Worm (Caenorhabditis elegans) whole organism, midembryonic: Measurements from ENCODE around the gene ZK899.5.
"Not testable (repeated sequence)": the region's sequence is repeated elsewhere in the genome, so short reads cannot be mapped to it uniquely, and the experiment has no call there.

Experiments
- T22C8.4 ChIP-seq: fragments of 200-800 bp; sonication (Bioruptor generic); IDR thresholded peaks from 2 replicates; pipeline ENCODE4 v1.3.6; 2022; ENCODE audit warnings: missing genetic modification characterization, missing compliant biosample characterization
- cog-1 ChIP-seq: sonication (generic microtip); optimal IDR thresholded peaks from 2 replicates; lab custom pipeline; 2016; ENCODE audit warnings: missing genetic modification characterization, missing compliant biosample characterization
- flt-1 ChIP-seq: fragments of 200-800 bp; sonication (Bioruptor generic); IDR thresholded peaks from 2 replicates; pipeline ENCODE4 v1.3.6; 2022; ENCODE audit warnings: missing genetic modification characterization, missing compliant biosample characterization
- klf-2 ChIP-seq: fragments of 200-800 bp; sonication (Bioruptor generic); conservative IDR thresholded peaks from 2 replicates; pipeline ENCODE4 v1.3.6; 2022; ENCODE audit warnings: missing genetic modification reagents, missing genetic modification characterization, missing compliant biosample characterization
- med-1 ChIP-seq: sonication (generic microtip); optimal IDR thresholded peaks from 2 replicates; lab custom pipeline; 2017; ENCODE audit warnings: missing genetic modification characterization, mild to moderate bottlenecking, missing compliant biosample characterization, antibody characterized with exemption, missing genetic modification reagents; ENCODE audit not compliant: insufficient read depth
- ref-1 ChIP-seq: fragments of 200-800 bp; sonication (Bioruptor generic); conservative IDR thresholded peaks from 2 replicates; pipeline ENCODE4 v1.3.6; 2022; ENCODE audit warnings: missing genetic modification reagents, missing genetic modification characterization, missing compliant biosample characterization
- tab-1 ChIP-seq: fragments of 200-800 bp; sonication (Bioruptor generic); IDR thresholded peaks from 2 replicates; pipeline ENCODE4 v1.3.6; 2022; ENCODE audit warnings: missing genetic modification characterization, missing compliant biosample characterization
- ztf-23 ChIP-seq: fragments of 200-800 bp; sonication (Bioruptor generic); IDR thresholded peaks from 2 replicates; pipeline ENCODE4 v1.3.6; 2022; ENCODE audit warnings: missing genetic modification reagents, missing genetic modification characterization, missing compliant biosample characterization
- ztf-29 ChIP-seq: fragments of 200-800 bp; sonication (Bioruptor generic); IDR thresholded peaks from 2 replicates; pipeline ENCODE4 v1.3.6; 2022; ENCODE audit warnings: missing genetic modification reagents, missing genetic modification characterization, missing compliant biosample characterization

ZK899.5 gene

ce11 chrX:9460834-9461233 is at the start of gene ZK899.5:
Gene ZK899.5, minus strand, starts transcription at chrX:9460934.
- TF ChIP-seq cog-1 (tag; lab: Kevin White, UChicago); med-1; ztf-29: not testable (repeated sequence)

ce11 chrX:9510448-9510847 is 49.7 kb upstream of the ZK899.5 start:
- TF ChIP-seq cog-1 (tag; lab: Kevin White, UChicago) (no peak), ztf-29 (no peak), flt-1 (GFP tag; lab: Robert Waterston, UW) (no peak), T22C8.4 (GFP tag; lab: Robert Waterston, UW) (no peak), tab-1 (GFP tag; lab: Robert Waterston, UW) (no peak), med-1 (no peak), ref-1 (GFP tag; lab: Robert Waterston, UW) (no peak), ztf-23 (GFP tag; lab: Robert Waterston, UW) (no peak), klf-2 (GFP tag; lab: Robert Waterston, UW) (no peak)

ce11 chrX:9509922-9510321 is 49.2 kb upstream of the ZK899.5 start:
- TF ChIP-seq ref-1 (GFP tag; lab: Robert Waterston, UW): no peak
- TF ChIP-seq tab-1 (GFP tag; lab: Robert Waterston, UW): no peak
- TF ChIP-seq T22C8.4 (GFP tag; lab: Robert Waterston, UW): no peak
- TF ChIP-seq cog-1 (tag; lab: Kevin White, UChicago): no peak
- no peak for TF ChIP-seq klf-2 (GFP tag; lab: Robert Waterston, UW)
- TF ChIP-seq flt-1 (GFP tag; lab: Robert Waterston, UW): no peak
- TF ChIP-seq ztf-29: no peak
- no peak for TF ChIP-seq ztf-23 (GFP tag; lab: Robert Waterston, UW)
- no peak for TF ChIP-seq med-1

ce11 chrX:9509516-9509915 is 48.8 kb upstream of the ZK899.5 start:
- TF ChIP-seq ztf-29 (no peak), ztf-23 (GFP tag; lab: Robert Waterston, UW) (no peak), cog-1 (tag; lab: Kevin White, UChicago) (no peak), ref-1 (GFP tag; lab: Robert Waterston, UW) (no peak), med-1 (no peak), tab-1 (GFP tag; lab: Robert Waterston, UW) (no peak), flt-1 (GFP tag; lab: Robert Waterston, UW) (no peak), klf-2 (GFP tag; lab: Robert Waterston, UW) (no peak), T22C8.4 (GFP tag; lab: Robert Waterston, UW) (no peak)

- no peak for TF ChIP-seq cog-1 (tag; lab: Kevin White, UChicago)
- TF ChIP-seq T22C8.4 (GFP tag; lab: Robert Waterston, UW): no peak
- no peak for TF ChIP-seq med-1
- TF ChIP-seq klf-2 (GFP tag; lab: Robert Waterston, UW): no peak
- no peak for TF ChIP-seq flt-1 (GFP tag; lab: Robert Waterston, UW)
- TF ChIP-seq ztf-29: no peak
- no peak for TF ChIP-seq ztf-23 (GFP tag; lab: Robert Waterston, UW)
- no peak for TF ChIP-seq tab-1 (GFP tag; lab: Robert Waterston, UW)
- no peak for TF ChIP-seq ref-1 (GFP tag; lab: Robert Waterston, UW)
These were observed 47.8 kb upstream of the ZK899.5 start for ce11 chrX:9508426-9509010.

- TF ChIP-seq flt-1 (GFP tag; lab: Robert Waterston, UW) (no peak), ztf-23 (GFP tag; lab: Robert Waterston, UW) (0 out of 2 replicates have a peak, but pooled peaks have one; percentile 61)
These were observed 45.6 kb upstream of the ZK899.5 start for ce11 chrX:9506341-9506740.

- TF ChIP-seq tab-1 (GFP tag; lab: Robert Waterston, UW) (no peak), T22C8.4 (GFP tag; lab: Robert Waterston, UW) (0 out of 2 replicates have a peak, but pooled peaks have one; percentile 47)
These were observed 44.2 kb upstream of the ZK899.5 start for ce11 chrX:9504911-9505397.

ce11 chrX:9504221-9504620 is 43.5 kb upstream of the ZK899.5 start:
- TF ChIP-seq med-1 (no peak), ref-1 (GFP tag; lab: Robert Waterston, UW) (no peak), ztf-29 (no peak), T22C8.4 (GFP tag; lab: Robert Waterston, UW) (no peak)

ce11 chrX:9499355-9499754 is 38.6 kb upstream of the ZK899.5 start:
- TF ChIP-seq med-1: no peak
- no peak for TF ChIP-seq T22C8.4 (GFP tag; lab: Robert Waterston, UW)
- TF ChIP-seq ref-1 (GFP tag; lab: Robert Waterston, UW): no peak
- no peak for TF ChIP-seq ztf-23 (GFP tag; lab: Robert Waterston, UW)
- no peak for TF ChIP-seq tab-1 (GFP tag; lab: Robert Waterston, UW)
- TF ChIP-seq ztf-29: no peak
- no peak for TF ChIP-seq flt-1 (GFP tag; lab: Robert Waterston, UW)
- TF ChIP-seq cog-1 (tag; lab: Kevin White, UChicago): no peak
- no peak for TF ChIP-seq klf-2 (GFP tag; lab: Robert Waterston, UW)

- TF ChIP-seq flt-1 (GFP tag; lab: Robert Waterston, UW) (no peak), ztf-29 (peak; percentile 86), tab-1 (GFP tag; lab: Robert Waterston, UW) (no peak), cog-1 (tag; lab: Kevin White, UChicago) (no peak)
These were observed 33.9 kb upstream of the ZK899.5 start for ce11 chrX:9494661-9495060.

- TF ChIP-seq cog-1 (tag; lab: Kevin White, UChicago) (no peak), tab-1 (GFP tag; lab: Robert Waterston, UW) (no peak), T22C8.4 (GFP tag; lab: Robert Waterston, UW) (no peak), ref-1 (GFP tag; lab: Robert Waterston, UW) (no peak), ztf-23 (GFP tag; lab: Robert Waterston, UW) (no peak), med-1 (no peak), ztf-29 (no peak), flt-1 (GFP tag; lab: Robert Waterston, UW) (no peak), klf-2 (GFP tag; lab: Robert Waterston, UW) (no peak)
These were observed 30.7 kb upstream of the ZK899.5 start for ce11 chrX:9491439-9491838.
